Worm (Caenorhabditis elegans): ENCODE results near the gene Y42A5A.1.

Gene Y42A5A.1

DNA sequence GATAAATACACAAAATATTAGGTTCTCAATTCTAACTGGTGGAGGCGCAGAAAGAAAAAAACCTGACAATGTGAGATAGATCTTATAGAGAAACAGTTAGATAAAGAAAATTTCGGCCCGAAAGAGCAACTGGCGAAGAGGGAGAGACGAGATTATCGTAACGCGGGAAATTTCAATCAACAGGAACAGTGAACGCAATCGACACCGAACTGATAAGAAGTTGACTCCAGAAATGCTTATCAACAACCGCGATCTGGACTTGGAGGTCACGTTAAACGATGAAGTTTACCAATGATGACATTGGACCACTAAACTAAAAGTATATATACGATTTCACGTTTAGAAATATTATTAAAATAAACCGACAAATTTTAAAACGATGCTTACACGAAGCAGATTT, 11.3 kb upstream of the Y42A5A.1 start (continued):
- peak; percentile 39 for TF ChIP-seq unc-130 (GFP tag; optimal IDR thresholded peaks at IDR 0.05)
- TF ChIP-seq F44E2.7 (GFP tag; IDR thresholded peaks at IDR 0.05), result 0 out of 2 replicates have a peak, but pooled peaks have one; percentile 30
- no peak for TF ChIP-seq spr-3 (GFP tag; optimal IDR thresholded peaks at IDR 0.05)
- no peak for TF ChIP-seq mxl-3 (GFP tag; optimal IDR thresholded peaks at IDR 0.05)
- no peak for TF ChIP-seq nhr-111 (GFP tag; optimal IDR thresholded peaks at IDR 0.05)
- peak in 1 of 2 experiments; percentile 83; a peak in 2 of 4 replicates for TF ChIP-seq madf-5 (GFP tag; IDR thresholded peaks at IDR 0.05)
- 0 out of 2 replicates have a peak, but pooled peaks have one; percentile 9 for TF ChIP-seq lin-29 (GFP tag; IDR thresholded peaks at IDR 0.05)
- TF ChIP-seq ctbp-1 (GFP tag; IDR thresholded peaks at IDR 0.05), result peak; percentile 75
- no peak for TF ChIP-seq daf-12 (tag; optimal IDR thresholded peaks at IDR 0.05)
- no peak for TF ChIP-seq ceh-20 (GFP tag; IDR thresholded peaks at IDR 0.05)
- TF ChIP-seq dmd-8 (GFP tag; IDR thresholded peaks at IDR 0.05), result peak; percentile 81; the same call in 1 of the 2 replicates
- TF ChIP-seq lin-1 (GFP tag; IDR thresholded peaks at IDR 0.05), result 0 out of 2 replicates have a peak, but pooled peaks have one; percentile 24
- TF ChIP-seq zip-11 (GFP tag; IDR thresholded peaks at IDR 0.05), result no peak
- TF ChIP-seq lim-7 (GFP tag; IDR thresholded peaks at IDR 0.05), result peak; percentile 57
- peak; percentile 22; the same call in 1 of the 2 replicates for TF ChIP-seq dmd-6 (GFP tag; IDR thresholded peaks at IDR 0.05)
- no peak; the same call in 1 of the 2 replicates for TF ChIP-seq T26A8.4 (GFP tag; IDR thresholded peaks at IDR 0.05)
- no peak for TF ChIP-seq snpc-4 (tag; optimal IDR thresholded peaks at IDR 0.05)
- TF ChIP-seq set-16 (GFP tag; IDR thresholded peaks at IDR 0.05), result no peak
- TF ChIP-seq spr-1 (tag; optimal IDR thresholded peaks at IDR 0.05), result no peak
- TF ChIP-seq mes-2 (tag; optimal IDR thresholded peaks at IDR 0.05; ENCODE audit: poor library complexity, severe bottlenecking), result no peak

DNA sequence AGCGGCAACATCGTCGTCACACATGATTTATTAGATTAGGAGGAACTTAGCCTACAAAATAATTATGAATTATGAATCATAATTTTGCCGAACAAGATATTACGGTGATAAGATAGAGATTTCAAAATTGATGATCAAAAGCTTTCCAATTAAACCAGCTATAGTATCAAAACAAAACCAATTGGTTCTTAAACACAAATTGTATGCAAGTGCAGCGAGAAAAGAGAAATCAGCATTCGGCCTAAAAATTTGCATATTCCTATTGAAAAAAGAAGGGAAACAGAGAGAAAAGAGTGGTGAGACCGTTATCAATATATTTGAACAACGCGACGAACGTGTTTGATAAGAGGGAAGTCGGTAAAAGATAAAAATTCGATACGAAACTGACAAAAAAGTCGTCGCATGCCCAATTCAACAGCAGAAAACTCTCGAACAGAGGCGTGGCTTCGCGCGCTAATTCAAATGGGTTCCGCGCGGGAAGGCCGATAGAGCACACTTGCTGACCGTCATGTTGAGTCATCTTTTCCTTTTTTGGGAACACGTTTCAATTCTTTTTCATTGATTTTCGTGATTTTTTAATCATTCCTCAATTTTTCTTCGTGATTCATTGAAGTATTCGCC, 9.5 kb upstream of the Y42A5A.1 start, which contains the start of gene act-2:
Gene act-2 (minus strand): TSS at position 51 of the 621 bp plus-strand sequence.
- TF ChIP-seq lim-7 (GFP tag; IDR thresholded peaks at IDR 0.05) (no peak), lsy-2 (tag; optimal IDR thresholded peaks at IDR 0.05) (peak in 1 of 2 experiments; percentile 84), daf-16 (GFP tag; optimal IDR thresholded peaks at IDR 0.05) (no peak), daf-16 (tag; optimal IDR thresholded peaks at IDR 0.05) (no peak), nhr-41 (GFP tag; IDR thresholded peaks at IDR 0.05) (no peak), ceh-62 (tag; optimal IDR thresholded peaks at IDR 0.05) (no peak), fos-1 (tag; optimal IDR thresholded peaks at IDR 0.05) (no peak), fkh-10 (GFP tag; optimal IDR thresholded peaks at IDR 0.05) (peak; percentile 64), dmd-8 (GFP tag; IDR thresholded peaks at IDR 0.05) (no peak), zag-1 (tag; optimal IDR thresholded peaks at IDR 0.05) (no peak), tag-97 (GFP tag; IDR thresholded peaks at IDR 0.05) (no peak), mes-2 (tag; optimal IDR thresholded peaks at IDR 0.05; ENCODE audit: poor library complexity, severe bottlenecking) (peak; percentile 76), lin-38 (GFP tag; IDR thresholded peaks at IDR 0.05) (peak; percentile 94), nhr-77 (tag; optimal IDR thresholded peaks at IDR 0.05) (peak; percentile 32), ceh-28 (tag; optimal IDR thresholded peaks at IDR 0.05) (no peak), F44E2.7 (GFP tag; IDR thresholded peaks at IDR 0.05) (no peak), pha-4 (GFP tag; IDR thresholded peaks at IDR 0.05) (0 out of 2 replicates have a peak, but pooled peaks have one; percentile 16), pha-4 (tag; optimal IDR thresholded peaks at IDR 0.05) (peak; percentile 73), nhr-237 (tag; optimal IDR thresholded peaks at IDR 0.05) (no peak), lin-13 (GFP tag; optimal IDR thresholded peaks at IDR 0.05) (peak; percentile 28), D1046.2 (GFP tag; IDR thresholded peaks at IDR 0.05) (no peak), F37D6.2 (tag; optimal IDR thresholded peaks at IDR 0.05) (no peak), saeg-2 (GFP tag; IDR thresholded peaks at IDR 0.05) (no peak), attf-4 (tag; optimal IDR thresholded peaks at IDR 0.05) (no peak), ces-1 (GFP tag; optimal IDR thresholded peaks at IDR 0.05) (no peak), snpc-1.2 (GFP tag; IDR thresholded peaks at IDR 0.05) (no peak), F49E8.2 (tag; optimal IDR thresholded peaks at IDR 0.05; ENCODE audit: borderline replicate concordance) (no peak), Y75B8A.6 (GFP tag; IDR thresholded peaks at IDR 0.05) (no peak), nhr-102 (tag; optimal IDR thresholded peaks at IDR 0.05) (no peak), gei-8 (GFP tag; optimal IDR thresholded peaks at IDR 0.05) (no peak), cey-2 (tag; optimal IDR thresholded peaks at IDR 0.05; ENCODE audit: borderline replicate concordance, insufficient read depth) (no peak), unc-39 (tag; optimal IDR thresholded peaks at IDR 0.05) (no peak), ceh-44 (GFP tag; IDR thresholded peaks at IDR 0.05) (no peak)
